Worm (Caenorhabditis elegans) whole organism, L1 larva: ENCODE data around the gene R10D12.6.

Experiments used
- Y116A8C.19 ChIP-seq: sonication (generic microtip); optimal IDR thresholded peaks from 2 replicates; lab custom pipeline; 2016; ENCODE audit warnings: missing compliant biosample characterization, missing genetic modification characterization, borderline replicate concordance
- aha-1 ChIP-seq: fragments of 150-350 bp; optimal IDR thresholded peaks from 2 replicates; lab custom pipeline; 2014; ENCODE audit warnings: missing biosample characterization, missing genetic modification characterization
- ama-1 ChIP-seq: fragments of 150-350 bp; optimal IDR thresholded peaks from 2 replicates; lab custom pipeline; 2014
- blmp-1 ChIP-seq: fragments of 150-350 bp; optimal IDR thresholded peaks from 2 replicates; lab custom pipeline; 2014; ENCODE audit warnings: missing biosample characterization, missing genetic modification characterization
- ceh-82 ChIP-seq, 3 experiments: fragments of 150-350 bp in 1 of 3; sonication (generic microtip) in 2 of 3; optimal IDR thresholded peaks; 2 replicates each; lab custom pipeline; 2014 to 2017; ENCODE audit warnings: missing biosample characterization in 3 of 3, missing genetic modification characterization in 3 of 3
- ceh-88 ChIP-seq: fragments of 200-800 bp; sonication (Bioruptor generic); IDR thresholded peaks from 2 replicates; pipeline ENCODE4 v1.3.6; 2022; ENCODE audit warnings: missing genetic modification characterization, missing compliant biosample characterization
- ceh-90 ChIP-seq: sonication (generic microtip); optimal IDR thresholded peaks from 2 replicates; lab custom pipeline; 2016; ENCODE audit warnings: missing genetic modification characterization, missing compliant biosample characterization
- dsc-1 ChIP-seq: sonication (generic microtip); optimal IDR thresholded peaks from 2 replicates; lab custom pipeline; 2016; ENCODE audit warnings: mild to moderate bottlenecking, missing genetic modification characterization, missing compliant biosample characterization
- efl-1 ChIP-seq, 4 experiments: fragments of 150-350 bp; optimal IDR thresholded peaks in 3 of 4; peaks in 1 of 4; 1 replicate in 1 of 4; 2 replicates in 3 of 4; lab custom pipeline; 2014; ENCODE audit warnings: missing biosample characterization in 2 of 4, missing genetic modification characterization in 2 of 4, missing genetic modification reagents in 2 of 4
- egl-13 ChIP-seq: sonication (generic microtip); optimal IDR thresholded peaks from 2 replicates; lab custom pipeline; 2016; ENCODE audit warnings: missing genotype, missing genetic modification reagents, missing genetic modification characterization, missing compliant biosample characterization
- elt-2 ChIP-seq: sonication (generic microtip); optimal IDR thresholded peaks from 2 replicates; lab custom pipeline; 2016; ENCODE audit warnings: missing genetic modification characterization, mild to moderate bottlenecking, inconsistent platforms, missing compliant biosample characterization, missing genetic modification reagents
- elt-3 ChIP-seq, 6 experiments: fragments of 150-350 bp in 1 of 6; sonication (generic microtip); optimal IDR thresholded peaks; 2 replicates each; lab custom pipeline; 2017 to 2018; ENCODE audit warnings: missing biosample characterization in 6 of 6, missing genetic modification characterization in 6 of 6, inconsistent platforms in 1 of 6
- ets-5 ChIP-seq: fragments of 200-800 bp; sonication (Bioruptor generic); IDR thresholded peaks from 2 replicates; pipeline ENCODE4 v1.3.6; 2022; ENCODE audit warnings: missing genetic modification characterization, missing compliant biosample characterization
- fkh-4 ChIP-seq: sonication (generic microtip); optimal IDR thresholded peaks from 2 replicates; lab custom pipeline; 2016; ENCODE audit warnings: missing compliant biosample characterization, missing genetic modification characterization, borderline replicate concordance
- fos-1 ChIP-seq: fragments of 150-350 bp; optimal IDR thresholded peaks from 2 replicates; lab custom pipeline; 2014; ENCODE audit warnings: missing biosample characterization, missing genetic modification characterization
- grh-1 ChIP-seq: fragments of 200-800 bp; sonication (Bioruptor generic); IDR thresholded peaks from 2 replicates; pipeline ENCODE4 v1.3.6; 2022; ENCODE audit warnings: missing genetic modification reagents, missing genetic modification characterization, missing compliant biosample characterization
- hlh-17 ChIP-seq: fragments of 200-800 bp; sonication (Bioruptor generic); optimal IDR thresholded peaks from 2 replicates; lab custom pipeline; 2018; ENCODE audit warnings: missing genetic modification characterization, mild to moderate bottlenecking, missing compliant biosample characterization, moderate library complexity, borderline replicate concordance
- hlh-4 ChIP-seq: sonication (generic microtip); optimal IDR thresholded peaks from 2 replicates; lab custom pipeline; 2016; ENCODE audit warnings: mild to moderate bottlenecking, missing genetic modification characterization, missing compliant biosample characterization
- irx-1 ChIP-seq: sonication (generic microtip); optimal IDR thresholded peaks from 2 replicates; lab custom pipeline; 2016; ENCODE audit warnings: missing genetic modification characterization, missing compliant biosample characterization
- isw-1 ChIP-seq: fragments of 200-800 bp; sonication (Bioruptor generic); IDR thresholded peaks from 2 replicates; pipeline ENCODE4 v1.3.6; 2022; ENCODE audit warnings: missing genetic modification characterization, missing compliant biosample characterization
- lin-15B ChIP-seq: fragments of 150-350 bp; sonication (generic microtip); optimal IDR thresholded peaks from 3 replicates; lab custom pipeline; 2014; ENCODE audit warnings: missing biosample characterization, missing genetic modification characterization
- lin-35 ChIP-seq, 2 experiments: fragments of 150-350 bp; optimal IDR thresholded peaks; 2 replicates each; lab custom pipeline; 2014; ENCODE audit warnings: missing biosample characterization in 2 of 2, missing genetic modification characterization in 2 of 2, missing genetic modification reagents in 2 of 2
- lir-3 ChIP-seq: sonication (generic microtip); optimal IDR thresholded peaks from 2 replicates; lab custom pipeline; 2016; ENCODE audit warnings: mild to moderate bottlenecking, missing genetic modification characterization, moderate library complexity, missing compliant biosample characterization; ENCODE audit not compliant: poor library complexity
- mab-9 ChIP-seq: fragments of 200-800 bp; sonication (Bioruptor generic); IDR thresholded peaks from 2 replicates; pipeline ENCODE4 v1.3.6; 2022; ENCODE audit warnings: missing genetic modification reagents, missing genetic modification characterization, missing compliant biosample characterization
- mdl-1 ChIP-seq, 2 experiments: fragments of 150-350 bp; optimal IDR thresholded peaks; 2 replicates each; lab custom pipeline; 2014 to 2017; ENCODE audit warnings: missing biosample characterization in 2 of 2, missing genetic modification characterization in 2 of 2, inconsistent platforms in 1 of 2
- nhr-12 ChIP-seq: sonication (generic microtip); optimal IDR thresholded peaks from 2 replicates; lab custom pipeline; 2017; ENCODE audit warnings: missing biosample characterization, missing genetic modification characterization
- nhr-19 ChIP-seq: fragments of 200-800 bp; sonication (Bioruptor generic); conservative IDR thresholded peaks from 2 replicates; pipeline ENCODE4 v1.3.6; 2022; ENCODE audit warnings: missing genetic modification characterization, missing compliant biosample characterization
- nhr-20 ChIP-seq: sonication (generic microtip); optimal IDR thresholded peaks from 2 replicates; lab custom pipeline; 2016; ENCODE audit warnings: mild to moderate bottlenecking, missing genetic modification characterization, missing compliant biosample characterization
- nhr-237 ChIP-seq: fragments of 150-350 bp; optimal IDR thresholded peaks from 2 replicates; lab custom pipeline; 2014; ENCODE audit warnings: missing biosample characterization, missing genetic modification characterization
- nhr-28 ChIP-seq: fragments of 150-350 bp; optimal IDR thresholded peaks from 2 replicates; lab custom pipeline; 2014; ENCODE audit warnings: missing biosample characterization, missing genetic modification characterization
- nhr-90 ChIP-seq: sonication (generic microtip); optimal IDR thresholded peaks from 2 replicates; lab custom pipeline; 2016; ENCODE audit warnings: mild to moderate bottlenecking, missing genetic modification characterization, missing compliant biosample characterization; ENCODE audit not compliant: poor library complexity
- pag-3 ChIP-seq: sonication (generic microtip); optimal IDR thresholded peaks from 2 replicates; lab custom pipeline; 2017; ENCODE audit warnings: missing genetic modification characterization, mild to moderate bottlenecking, missing compliant biosample characterization, antibody characterized with exemption, borderline replicate concordance; ENCODE audit not compliant: insufficient read depth
- pax-3 ChIP-seq: fragments of 200-800 bp; sonication (Bioruptor generic); optimal IDR thresholded peaks from 2 replicates; lab custom pipeline; 2018; ENCODE audit warnings: mild to moderate bottlenecking, missing genetic modification characterization, moderate library complexity, missing compliant biosample characterization
- rnt-1 ChIP-seq: sonication (generic microtip); optimal IDR thresholded peaks from 2 replicates; lab custom pipeline; 2016; ENCODE audit warnings: mild to moderate bottlenecking, missing genetic modification characterization, moderate library complexity, missing compliant biosample characterization
- snpc-4 ChIP-seq: fragments of 150-350 bp; optimal IDR thresholded peaks from 2 replicates; lab custom pipeline; 2014; ENCODE audit warnings: missing biosample characterization, missing genetic modification characterization
- snu-23 ChIP-seq: sonication (generic microtip); optimal IDR thresholded peaks from 2 replicates; lab custom pipeline; 2016; ENCODE audit warnings: missing genetic modification characterization, missing compliant biosample characterization
- sup-37 ChIP-seq: fragments of 200-800 bp; sonication (Bioruptor generic); optimal IDR thresholded peaks from 2 replicates; lab custom pipeline; 2018; ENCODE audit warnings: mild to moderate bottlenecking, missing genetic modification characterization, missing compliant biosample characterization
- tbx-2 ChIP-seq: sonication (generic microtip); optimal IDR thresholded peaks from 2 replicates; lab custom pipeline; 2016; ENCODE audit warnings: missing genetic modification characterization, missing compliant biosample characterization
- unc-130 ChIP-seq: fragments of 150-350 bp; optimal IDR thresholded peaks from 2 replicates; lab custom pipeline; 2017; ENCODE audit warnings: missing biosample characterization, missing genetic modification characterization, inconsistent platforms
- unc-86 ChIP-seq: sonication (generic microtip); optimal IDR thresholded peaks from 2 replicates; lab custom pipeline; 2016; ENCODE audit warnings: missing genetic modification characterization, missing compliant biosample characterization
- unc-98 ChIP-seq: fragments of 200-800 bp; sonication (Bioruptor generic); IDR thresholded peaks from 2 replicates; pipeline ENCODE4 v1.3.6; 2022; ENCODE audit warnings: missing genetic modification characterization, missing compliant biosample characterization
- vab-15 ChIP-seq: sonication (generic microtip); optimal IDR thresholded peaks from 2 replicates; lab custom pipeline; 2017; ENCODE audit warnings: missing genotype, mild to moderate bottlenecking, missing genetic modification characterization, missing compliant biosample characterization
- xbp-1 ChIP-seq: sonication (generic microtip); optimal IDR thresholded peaks from 2 replicates; lab custom pipeline; 2016; ENCODE audit warnings: missing genetic modification characterization, missing compliant biosample characterization
- zip-4 ChIP-seq: fragments of 200-800 bp; sonication (Bioruptor generic); optimal IDR thresholded peaks from 2 replicates; lab custom pipeline; 2018; ENCODE audit warnings: mild to moderate bottlenecking, missing genetic modification characterization, moderate library complexity, missing compliant biosample characterization
- ztf-11 ChIP-seq, 2 experiments: sonication (generic microtip); optimal IDR thresholded peaks; 2 replicates each; lab custom pipeline; 2016 to 2017; ENCODE audit warnings: missing genetic modification characterization in 2 of 2, missing biosample characterization in 1 of 2, missing compliant biosample characterization in 1 of 2

Gene R10D12.6

ce11 chrV:13958247-13958646 is 9.1 kb downstream of the R10D12.6 start, which contains the start of gene R10D12.10:
R10D12.10 (minus strand) TSS chrV:13958347.
- no peak for TF ChIP-seq snpc-4 (tag; lab: Kevin White, UChicago)
- TF ChIP-seq elt-2 (tag; lab: Kevin White, UChicago): no peak
- no peak for TF ChIP-seq unc-98
- no peak for TF ChIP-seq zip-4 (GFP tag; lab: Kevin White, UChicago)

DNA sequence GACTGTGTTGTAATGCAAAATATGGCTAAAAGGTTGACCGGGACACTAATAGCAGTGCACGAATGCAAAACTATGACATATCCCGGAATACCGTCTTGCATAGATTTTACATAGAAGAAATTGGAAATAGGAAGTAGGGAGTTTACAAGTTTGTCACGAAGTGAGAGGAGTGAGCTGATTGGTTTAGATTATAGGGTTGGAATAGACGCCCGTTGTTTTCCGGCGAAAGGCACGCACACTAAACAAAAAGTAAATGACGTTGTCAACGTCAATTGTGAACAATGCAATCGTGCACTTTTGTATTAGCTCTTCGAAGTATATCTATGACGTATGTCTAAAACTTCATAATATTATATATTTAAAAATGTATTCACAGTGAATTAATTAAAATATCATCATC is 11.8 kb downstream of the R10D12.6 start, which contains the start of gene srh-24:
Gene srh-24 (minus strand): TSS at position 101 of the 400 bp plus-strand sequence.
- no peak for TF ChIP-seq mab-9 (GFP tag; lab: Robert Waterston, UW)
- TF ChIP-seq nhr-90 (tag; lab: Kevin White, UChicago): no peak
- TF ChIP-seq vab-15 (tag; lab: Kevin White, UChicago): no peak
- TF ChIP-seq ceh-88 (GFP tag; lab: Robert Waterston, UW): no peak
- TF ChIP-seq nhr-19 (GFP tag; lab: Robert Waterston, UW): no peak
- TF ChIP-seq lir-3 (tag; lab: Kevin White, UChicago): no peak
- TF ChIP-seq unc-86 (tag; lab: Kevin White, UChicago): no peak
- TF ChIP-seq irx-1: no peak
- TF ChIP-seq hlh-4 (tag; lab: Kevin White, UChicago): no peak
- TF ChIP-seq unc-98: no peak
- no peak for TF ChIP-seq ets-5
- TF ChIP-seq fkh-4 (tag; lab: Kevin White, UChicago): no peak
- TF ChIP-seq aha-1 (tag; lab: Kevin White, UChicago): no peak
- TF ChIP-seq pag-3 (tag; lab: Kevin White, UChicago): no peak
- no peak for TF ChIP-seq grh-1 (GFP tag; lab: Robert Waterston, UW)
- TF ChIP-seq nhr-12 (tag; lab: Kevin White, UChicago): no peak
- TF ChIP-seq, all 84 proteins: peak for 0

ce11 chrV:13961927-13962419 is 12.9 kb downstream of the R10D12.6 start, which contains the start of the genes algn-13 and R10D12.13:
algn-13 (minus strand) TSS chrV:13961977.
R10D12.13 (plus strand) TSS chrV:13962417.
- TF ChIP-seq snpc-4 (tag; lab: Kevin White, UChicago): peak; percentile 69
- peak; percentile 63 to 71 for TF ChIP-seq efl-1 (optimal IDR thresholded peaks at IDR 0.05; lab: Kevin White, UChicago)
- peak; percentile 62 to 96 for TF ChIP-seq efl-1 (GFP tag; optimal IDR thresholded peaks at IDR 0.05 in 1 of 2; lab: Kevin White, UChicago)
- TF ChIP-seq sup-37 (GFP tag; lab: Kevin White, UChicago): no peak
- TF ChIP-seq unc-130 (tag; lab: Kevin White, UChicago): peak; percentile 75
- TF ChIP-seq nhr-28 (tag; lab: Kevin White, UChicago): no peak
- no peak for TF ChIP-seq fos-1 (tag; lab: Kevin White, UChicago)
- TF ChIP-seq rnt-1 (tag; lab: Kevin White, UChicago): peak; percentile 82
- TF ChIP-seq elt-2 (tag; lab: Kevin White, UChicago): peak; percentile 53
- no peak for TF ChIP-seq pax-3 (tag; lab: Kevin White, UChicago)
- peak; percentile 49 for TF ChIP-seq blmp-1
- no peak for TF ChIP-seq Y116A8C.19 (tag; lab: Kevin White, UChicago)
- TF ChIP-seq elt-3 (tag; optimal IDR thresholded peaks at IDR 0.05; lab: Kevin White, UChicago): peak in 1 of 6 experiments; percentile 31
- TF ChIP-seq irx-1: peak; percentile 8
- TF ChIP-seq ztf-11 (tag; optimal IDR thresholded peaks at IDR 0.05; lab: Kevin White, UChicago): peak; percentile 27 to 34
- TF ChIP-seq ama-1 (lab: Kevin White, UChicago): no peak
- TF ChIP-seq unc-86 (tag; lab: Kevin White, UChicago): peak; percentile 14
- peak; percentile 36 for TF ChIP-seq tbx-2 (tag; lab: Kevin White, UChicago)
- TF ChIP-seq hlh-17: no peak
- TF ChIP-seq lir-3 (tag; lab: Kevin White, UChicago): peak; percentile 41
- peak; percentile 60 to 63 for TF ChIP-seq lin-35 (GFP tag; optimal IDR thresholded peaks at IDR 0.05; lab: Kevin White, UChicago)
- TF ChIP-seq nhr-237: no peak
- peak; percentile 40 for TF ChIP-seq xbp-1 (tag; lab: Kevin White, UChicago)
- TF ChIP-seq lin-15B (tag; lab: Kevin White, UChicago): no peak
- TF ChIP-seq ceh-90: no peak
- no peak for TF ChIP-seq egl-13 (tag; lab: Kevin White, UChicago)
- TF ChIP-seq isw-1: peak; percentile 27; the same call in 1 of the 2 replicates
- TF ChIP-seq unc-98: no peak
- TF ChIP-seq mdl-1 (tag; optimal IDR thresholded peaks at IDR 0.05; lab: Kevin White, UChicago): no peak
- TF ChIP-seq mab-9 (GFP tag; lab: Robert Waterston, UW): no peak
- TF ChIP-seq ceh-82 (tag; optimal IDR thresholded peaks at IDR 0.05; lab: Kevin White, UChicago): peak; percentile 51 to 54 (median 52)
- TF ChIP-seq dsc-1 (tag; lab: Kevin White, UChicago): peak; percentile 65
- TF ChIP-seq vab-15 (tag; lab: Kevin White, UChicago): no peak
- TF ChIP-seq snu-23 (GFP tag; lab: Kevin White, UChicago): peak; percentile 67
- TF ChIP-seq nhr-20 (tag; lab: Kevin White, UChicago): peak; percentile 60
